Worm (Caenorhabditis elegans): ENCODE measurements around the gene T10D4.1.

T10D4.1 gene

ce11 chrII:3112313-3112712 lies 37.6 kb upstream of the T10D4.1 start, which contains the start of gene Y25C1A.2:
TSS of gene Y25C1A.2 (plus strand) at chrII:3112613.
- TF ChIP-seq nhr-237 (tag; optimal IDR thresholded peaks at IDR 0.05) = no peak
- no peak for TF ChIP-seq lsy-2 (tag; optimal IDR thresholded peaks at IDR 0.05)
- TF ChIP-seq lin-29 (GFP tag; IDR thresholded peaks at IDR 0.05) = no peak
- no peak for TF ChIP-seq vab-7 (GFP tag; IDR thresholded peaks at IDR 0.05)
- TF ChIP-seq hlh-30 (tag; optimal IDR thresholded peaks at IDR 0.05; ENCODE audit: insufficient read depth) = no peak
- no peak for TF ChIP-seq nhr-102 (tag; optimal IDR thresholded peaks at IDR 0.05)
- no peak for TF ChIP-seq D1046.2 (GFP tag; IDR thresholded peaks at IDR 0.05)
- TF ChIP-seq F26F4.8 (GFP tag; conservative IDR thresholded peaks at IDR 0.05) = no peak
- no peak for TF ChIP-seq nhr-28 (tag; optimal IDR thresholded peaks at IDR 0.05)
- TF ChIP-seq mes-2 (tag; optimal IDR thresholded peaks at IDR 0.05; ENCODE audit: poor library complexity, severe bottlenecking) = no peak
- no peak for TF ChIP-seq dmd-9 (GFP tag; IDR thresholded peaks at IDR 0.05)
- TF ChIP-seq nhr-48 (tag; optimal IDR thresholded peaks at IDR 0.05) = no peak
- no peak for TF ChIP-seq saeg-2 (GFP tag; IDR thresholded peaks at IDR 0.05)
- TF ChIP-seq ceh-44 (GFP tag; IDR thresholded peaks at IDR 0.05) = no peak
- TF ChIP-seq zip-11 (GFP tag; IDR thresholded peaks at IDR 0.05) = no peak
- TF ChIP-seq arid-1 (GFP tag; conservative IDR thresholded peaks at IDR 0.05) = no peak

- TF ChIP-seq ceh-32 (tag; optimal IDR thresholded peaks at IDR 0.05; ENCODE audit: poor library complexity) = no peak
- TF ChIP-seq snpc-4 (tag; optimal IDR thresholded peaks at IDR 0.05) = peak; percentile 53
- no peak for TF ChIP-seq T26A8.4 (GFP tag; IDR thresholded peaks at IDR 0.05)
- no peak for TF ChIP-seq aly-2 (tag; optimal IDR thresholded peaks at IDR 0.05)
- peak; percentile 22; the same call in 1 of the 2 replicates for TF ChIP-seq pha-4 (GFP tag; IDR thresholded peaks at IDR 0.05)
- TF ChIP-seq pha-4 (tag; optimal IDR thresholded peaks at IDR 0.05) = no peak
- peak; percentile 88 for TF ChIP-seq set-16 (GFP tag; IDR thresholded peaks at IDR 0.05)
- TF ChIP-seq hif-1 (tag; optimal IDR thresholded peaks at IDR 0.05) = no peak
These were observed 36.7 kb upstream of the T10D4.1 start for ce11 chrII:3113289-3113688.

- TF ChIP-seq nhr-76 (tag; optimal IDR thresholded peaks at IDR 0.05) (no peak), nhr-42 (GFP tag; IDR thresholded peaks at IDR 0.05) (no peak), ctbp-1 (GFP tag; IDR thresholded peaks at IDR 0.05) (no peak), ceh-82 (tag; optimal IDR thresholded peaks at IDR 0.05) (no peak), nhr-237 (tag; optimal IDR thresholded peaks at IDR 0.05) (no peak), R02D3.7 (tag; optimal IDR thresholded peaks at IDR 0.05) (no peak), nhr-111 (GFP tag; optimal IDR thresholded peaks at IDR 0.05) (no peak), lin-38 (GFP tag; IDR thresholded peaks at IDR 0.05) (no peak), nhr-41 (GFP tag; IDR thresholded peaks at IDR 0.05) (no peak), dpl-1 (GFP tag; optimal IDR thresholded peaks at IDR 0.05) (no peak), unc-130 (GFP tag; optimal IDR thresholded peaks at IDR 0.05) (no peak), jun-1 (tag; optimal IDR thresholded peaks at IDR 0.05) (no peak), ceh-32 (tag; optimal IDR thresholded peaks at IDR 0.05; ENCODE audit: poor library complexity) (no peak), dve-1 (tag; optimal IDR thresholded peaks at IDR 0.05; ENCODE audit: insufficient read depth) (no peak), nhr-11 (tag; optimal IDR thresholded peaks at IDR 0.05) (no peak), aly-2 (tag; optimal IDR thresholded peaks at IDR 0.05) (no peak), vab-7 (GFP tag; IDR thresholded peaks at IDR 0.05) (no peak), unc-39 (tag; optimal IDR thresholded peaks at IDR 0.05) (no peak)
These were observed 36.0 kb upstream of the T10D4.1 start, which contains the start of gene clec-123 for ce11 chrII:3113934-3114333. TSS of gene clec-123 (plus strand) at chrII:3114234.
